Worm (Caenorhabditis elegans) whole organism, L2 larva: Measurements from ENCODE around the gene mec-5.
A peak's percentile ranks its signal among the peaks of the same experiment; 100 is the strongest.

ENCODE experiments used
- R02D3.7 ChIP-seq: fragments of 150-350 bp; optimal IDR thresholded peaks from 2 replicates; lab custom pipeline; 2014; ENCODE audit warnings: missing biosample characterization, missing genetic modification characterization
- Y55F3AM.14 ChIP-seq: fragments of 200-800 bp; sonication (Bioruptor generic); optimal IDR thresholded peaks from 2 replicates; lab custom pipeline; 2018; ENCODE audit warnings: mild to moderate bottlenecking, missing genetic modification characterization, missing compliant biosample characterization
- dmd-4 ChIP-seq: sonication (generic microtip); optimal IDR thresholded peaks from 2 replicates; lab custom pipeline; 2017; ENCODE audit warnings: missing biosample characterization, missing genetic modification characterization
- egl-27 ChIP-seq: sonication (generic microtip); optimal IDR thresholded peaks from 3 replicates; lab custom pipeline; 2017; ENCODE audit warnings: missing biosample characterization, missing genetic modification reagents, missing genetic modification characterization
- elt-1 ChIP-seq: fragments of 150-350 bp; optimal IDR thresholded peaks from 2 replicates; lab custom pipeline; 2014; ENCODE audit warnings: missing biosample characterization, missing genetic modification characterization
- elt-3 ChIP-seq: sonication (generic microtip); optimal IDR thresholded peaks from 2 replicates; lab custom pipeline; 2017; ENCODE audit warnings: missing biosample characterization, missing genetic modification characterization
- fos-1 ChIP-seq: fragments of 150-350 bp; optimal IDR thresholded peaks from 2 replicates; lab custom pipeline; 2014; ENCODE audit warnings: missing biosample characterization, missing genetic modification characterization
- gmeb-1 ChIP-seq: fragments of 150-350 bp; optimal IDR thresholded peaks from 2 replicates; lab custom pipeline; 2014; ENCODE audit warnings: missing biosample characterization, missing genetic modification characterization
- lin-13 ChIP-seq: fragments of 150-350 bp; optimal IDR thresholded peaks from 2 replicates; lab custom pipeline; 2014; ENCODE audit warnings: missing biosample characterization, missing genetic modification reagents, missing genetic modification characterization
- lin-39 ChIP-seq: fragments of 150-350 bp; optimal IDR thresholded peaks from 2 replicates; lab custom pipeline; 2014; ENCODE audit warnings: missing biosample characterization, missing genetic modification reagents, missing genetic modification characterization
- lsy-2 ChIP-seq, 2 experiments: fragments of 150-350 bp in 1 of 2; sonication (generic microtip) in 1 of 2; optimal IDR thresholded peaks; 2 replicates each; lab custom pipeline; 2014 to 2017; ENCODE audit warnings: missing biosample characterization in 2 of 2, missing genetic modification characterization in 2 of 2
- mab-5 ChIP-seq: fragments of 150-350 bp; optimal IDR thresholded peaks from 2 replicates; lab custom pipeline; 2014; ENCODE audit warnings: missing biosample characterization, missing genetic modification characterization
- mdl-1 ChIP-seq, 2 experiments: fragments of 150-350 bp in 1 of 2; sonication (generic microtip) in 1 of 2; optimal IDR thresholded peaks; 2 replicates each; lab custom pipeline; 2017; ENCODE audit warnings: missing biosample characterization in 2 of 2, missing genetic modification characterization in 2 of 2
- nhr-10 ChIP-seq: sonication (generic microtip); optimal IDR thresholded peaks from 2 replicates; lab custom pipeline; 2017; ENCODE audit warnings: missing biosample characterization, missing genetic modification characterization
- nhr-237 ChIP-seq: fragments of 150-350 bp; optimal IDR thresholded peaks from 2 replicates; lab custom pipeline; 2014; ENCODE audit warnings: missing biosample characterization, missing genetic modification characterization
- nhr-77 ChIP-seq: fragments of 150-350 bp; optimal IDR thresholded peaks from 2 replicates; lab custom pipeline; 2014; ENCODE audit warnings: missing biosample characterization, missing genetic modification characterization
- sma-3 ChIP-seq: sonication (generic microtip); optimal IDR thresholded peaks from 2 replicates; lab custom pipeline; 2016; ENCODE audit warnings: missing genetic modification reagents, missing genetic modification characterization, missing compliant biosample characterization
- snpc-4 ChIP-seq: fragments of 150-350 bp; optimal IDR thresholded peaks from 2 replicates; lab custom pipeline; 2014; ENCODE audit warnings: missing biosample characterization, missing genetic modification characterization
- unc-39 ChIP-seq: fragments of 150-350 bp; optimal IDR thresholded peaks from 2 replicates; lab custom pipeline; 2014; ENCODE audit warnings: missing biosample characterization, missing genetic modification characterization
- unc-55 ChIP-seq: fragments of 150-350 bp; sonication (generic microtip); optimal IDR thresholded peaks from 3 replicates; lab custom pipeline; 2014; ENCODE audit warnings: missing biosample characterization, missing genetic modification reagents, missing genetic modification characterization
- zag-1 ChIP-seq: fragments of 150-350 bp; optimal IDR thresholded peaks from 2 replicates; lab custom pipeline; 2014; ENCODE audit warnings: missing biosample characterization, missing genetic modification characterization
- ztf-11 ChIP-seq: sonication (generic microtip); optimal IDR thresholded peaks from 2 replicates; lab custom pipeline; 2017; ENCODE audit warnings: missing biosample characterization, missing genetic modification characterization

Gene mec-5

DNA sequence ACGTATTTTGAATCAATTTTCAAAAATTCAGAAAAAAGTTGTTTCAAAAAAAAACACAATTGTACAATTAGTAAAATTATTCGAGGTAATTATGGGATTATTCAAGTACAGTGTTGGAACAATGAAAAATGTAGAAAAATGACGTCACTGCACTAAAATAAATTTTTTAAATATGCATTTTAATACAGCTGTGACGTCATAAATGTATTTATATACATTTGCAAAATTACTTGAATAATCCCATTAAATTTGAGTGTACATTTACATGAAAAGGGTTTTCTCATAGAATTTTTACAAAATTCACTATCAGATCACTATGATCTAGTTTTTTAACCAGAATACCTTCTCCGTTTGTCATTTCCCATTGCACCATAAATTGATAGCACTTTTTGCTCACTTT is 44.8 kb downstream of the mec-5 start:
- no peak for TF ChIP-seq egl-27 (tag; lab: Kevin White, UChicago)
- no peak for TF ChIP-seq zag-1 (tag; lab: Kevin White, UChicago)
- TF ChIP-seq mab-5: no peak
- no peak for TF ChIP-seq R02D3.7
- no peak for TF ChIP-seq mdl-1 (tag; optimal IDR thresholded peaks at IDR 0.05; lab: Kevin White, UChicago)
- TF ChIP-seq elt-3 (tag; lab: Kevin White, UChicago): no peak
- no peak for TF ChIP-seq nhr-10
- no peak for TF ChIP-seq dmd-4 (tag; lab: Kevin White, UChicago)
- no peak for TF ChIP-seq ztf-11 (tag; lab: Kevin White, UChicago)
- TF ChIP-seq sma-3 (GFP tag; lab: Kevin White, UChicago): no peak
- no peak for TF ChIP-seq elt-1 (tag; lab: Kevin White, UChicago)
- TF ChIP-seq fos-1: no peak
- TF ChIP-seq Y55F3AM.14 (GFP tag; lab: Kevin White, UChicago): no peak
- no peak for TF ChIP-seq nhr-77 (tag; lab: Kevin White, UChicago)
- TF ChIP-seq, all 48 proteins: peak for 0

DNA sequence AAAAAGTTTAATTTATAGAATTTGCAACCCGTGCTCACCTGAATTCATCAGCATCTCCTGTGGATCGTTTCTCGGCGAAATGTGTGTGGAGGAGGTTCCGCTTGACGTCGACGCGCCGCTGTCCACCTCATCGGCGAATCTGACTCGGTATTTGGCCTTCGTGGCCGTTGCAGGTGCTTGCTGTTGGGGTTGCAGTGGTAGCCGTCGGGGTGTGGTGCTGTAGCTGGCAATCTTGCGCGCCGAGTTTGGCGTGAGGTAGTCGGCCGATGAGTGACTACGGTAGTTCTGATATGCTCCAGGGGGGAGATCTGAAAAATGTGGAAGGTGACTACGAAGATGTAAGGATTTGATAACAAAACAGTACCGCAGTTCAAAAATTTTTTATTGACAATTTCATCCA is 49.0 kb downstream of the mec-5 start:
- TF ChIP-seq elt-3 (tag; lab: Kevin White, UChicago): no peak
- TF ChIP-seq nhr-237 (tag; lab: Kevin White, UChicago): no peak
- no peak for TF ChIP-seq Y55F3AM.14 (GFP tag; lab: Kevin White, UChicago)
- no peak for TF ChIP-seq sma-3 (GFP tag; lab: Kevin White, UChicago)
- TF ChIP-seq nhr-77 (tag; lab: Kevin White, UChicago): no peak
- TF ChIP-seq unc-39 (tag; lab: Kevin White, UChicago): no peak
- no peak for TF ChIP-seq lin-39 (tag; lab: Kevin White, UChicago)
- TF ChIP-seq ztf-11 (tag; lab: Kevin White, UChicago): no peak
- TF ChIP-seq gmeb-1 (tag; lab: Kevin White, UChicago): no peak
- TF ChIP-seq unc-55 (GFP tag; lab: Kevin White, UChicago): no peak
- no peak for TF ChIP-seq snpc-4
- TF ChIP-seq, all 48 proteins: peak for 0

DNA sequence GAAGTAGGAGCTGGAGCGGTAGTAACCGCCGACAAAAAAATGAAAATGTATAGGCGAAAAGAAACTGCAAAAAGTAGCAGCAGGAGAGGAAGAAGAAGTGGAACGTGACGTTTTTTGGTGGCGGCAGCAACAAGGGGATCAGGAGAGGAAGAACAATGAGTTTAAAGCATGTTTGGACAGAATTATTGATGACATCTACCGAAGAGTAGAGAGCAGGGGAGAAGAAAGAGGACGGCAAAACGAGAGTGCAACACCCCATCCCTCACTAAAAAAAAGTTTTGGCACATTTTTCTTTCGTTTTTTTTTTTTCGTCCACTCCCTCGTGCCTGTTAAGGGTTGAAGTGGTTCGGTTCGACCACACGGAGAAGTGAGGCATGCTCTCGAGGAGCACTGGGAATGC is 50.1 kb downstream of the mec-5 start:
- peak; percentile 31 for TF ChIP-seq unc-55 (GFP tag; lab: Kevin White, UChicago)
- no peak for TF ChIP-seq nhr-10
- peak in 1 of 2 experiments; percentile 23 for TF ChIP-seq mdl-1 (tag; optimal IDR thresholded peaks at IDR 0.05; lab: Kevin White, UChicago)

DNA sequence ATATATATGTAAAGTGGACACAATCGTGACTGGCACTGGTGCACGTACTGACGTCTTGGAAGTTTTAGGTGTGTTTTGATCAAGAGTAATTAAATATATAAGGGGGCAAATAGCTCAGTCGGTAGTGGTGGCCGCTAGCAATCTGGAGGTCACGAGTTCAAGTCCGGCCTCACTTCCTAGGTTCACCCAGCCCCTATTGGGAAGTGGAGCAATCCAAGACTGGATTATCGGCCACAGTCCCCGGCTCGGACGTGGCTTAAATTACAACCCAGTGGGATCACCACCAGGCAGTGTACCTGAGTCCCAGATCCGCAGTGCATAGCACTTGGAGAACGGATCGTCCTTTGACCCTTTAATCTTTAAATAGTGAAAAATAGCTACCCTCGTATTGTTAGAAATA is 53.3 kb downstream of the mec-5 start:
- no peak for TF ChIP-seq gmeb-1 (tag; lab: Kevin White, UChicago)

DNA sequence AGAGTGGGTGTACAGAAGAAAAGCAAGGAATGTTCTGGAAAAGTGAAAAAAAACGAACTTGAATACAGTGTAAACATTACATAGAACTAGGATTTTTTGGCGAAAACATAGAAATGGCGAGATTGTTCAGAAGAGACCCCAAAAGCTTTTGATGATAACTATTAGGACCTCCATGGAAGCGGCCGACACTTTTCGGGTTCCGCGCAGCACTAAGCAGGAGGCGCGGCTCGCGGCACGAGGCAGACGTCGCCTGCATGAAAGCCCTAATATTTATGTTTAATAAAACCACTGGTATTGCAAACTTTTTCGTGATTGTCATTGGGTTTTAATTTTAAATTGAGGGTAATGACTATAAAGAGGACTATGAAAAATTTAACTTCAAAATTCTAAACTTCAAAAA is 54.1 kb downstream of the mec-5 start:
- TF ChIP-seq unc-39 (tag; lab: Kevin White, UChicago) (no peak), snpc-4 (peak; percentile 64), lsy-2 (tag; optimal IDR thresholded peaks at IDR 0.05; lab: Kevin White, UChicago) (no peak), lin-13 (GFP tag; lab: Kevin White, UChicago) (no peak)
